Worm (Caenorhabditis elegans) whole organism, young adult: ENCODE measurements around the gene sbt-1.

Experiments used
- B0019.2 ChIP-seq: fragments of 200-800 bp; sonication (Bioruptor generic); conservative IDR thresholded peaks from 2 replicates; pipeline ENCODE4 v1.3.6; 2022; ENCODE audit warnings: missing genetic modification reagents, missing genetic modification characterization, missing compliant biosample characterization
- B0336.3 ChIP-seq: fragments of 200-800 bp; sonication (Bioruptor generic); IDR thresholded peaks from 2 replicates; pipeline ENCODE4 v1.3.6; 2022; ENCODE audit warnings: missing genetic modification characterization, missing compliant biosample characterization
- C06A6.2 ChIP-seq: fragments of 200-800 bp; sonication (Bioruptor generic); conservative IDR thresholded peaks from 2 replicates; pipeline ENCODE4 v1.3.6; 2022; ENCODE audit warnings: missing genetic modification characterization, missing compliant biosample characterization
- C17E4.6 ChIP-seq: fragments of 200-800 bp; sonication (Bioruptor generic); IDR thresholded peaks from 2 replicates; pipeline ENCODE4 v1.3.6; 2022; ENCODE audit warnings: missing genetic modification reagents, missing genetic modification characterization, missing compliant biosample characterization
- F52B5.7 ChIP-seq: sonication (generic microtip); optimal IDR thresholded peaks from 2 replicates; lab custom pipeline; 2016; ENCODE audit warnings: mild to moderate bottlenecking, missing genetic modification characterization, missing compliant biosample characterization
- F57C9.4 ChIP-seq: sonication (generic microtip); optimal IDR thresholded peaks from 2 replicates; lab custom pipeline; 2017; ENCODE audit warnings: mild to moderate bottlenecking, missing genetic modification characterization, missing compliant biosample characterization
- Y56A3A.18 ChIP-seq: fragments of 200-800 bp; sonication (Bioruptor generic); IDR thresholded peaks from 2 replicates; pipeline ENCODE4 v1.3.6; 2022; ENCODE audit warnings: missing genetic modification reagents, missing genetic modification characterization, missing compliant biosample characterization
- Y79H2A.3 ChIP-seq: fragments of 200-800 bp; sonication (Bioruptor generic); conservative IDR thresholded peaks from 2 replicates; pipeline ENCODE4 v1.3.6; 2022; ENCODE audit warnings: missing genetic modification reagents, missing genetic modification characterization, missing compliant biosample characterization
- ZK185.1 ChIP-seq: sonication (generic microtip); optimal IDR thresholded peaks from 2 replicates; lab custom pipeline; 2016; ENCODE audit warnings: mild to moderate bottlenecking, missing genetic modification characterization, missing compliant biosample characterization; ENCODE audit not compliant: poor library complexity, severe bottlenecking
- aptf-2 ChIP-seq: fragments of 200-800 bp; sonication (Bioruptor generic); conservative IDR thresholded peaks from 2 replicates; pipeline ENCODE4 v1.3.6; 2022; ENCODE audit warnings: missing genetic modification reagents, missing genetic modification characterization, missing compliant biosample characterization
- attf-5 ChIP-seq: fragments of 200-800 bp; sonication (Bioruptor generic); optimal IDR thresholded peaks from 2 replicates; lab custom pipeline; 2018; ENCODE audit warnings: mild to moderate bottlenecking, missing genetic modification characterization, missing compliant biosample characterization
- ccch-3 ChIP-seq: fragments of 200-800 bp; sonication (Bioruptor generic); optimal IDR thresholded peaks from 2 replicates; lab custom pipeline; 2018; ENCODE audit warnings: mild to moderate bottlenecking, missing genetic modification characterization, missing compliant biosample characterization
- cebp-1 ChIP-seq, 2 experiments: fragments of 200-800 bp in 1 of 2; sonication (Bioruptor generic) in 1 of 2; sonication (generic microtip) in 1 of 2; IDR thresholded peaks in 1 of 2; optimal IDR thresholded peaks in 1 of 2; 2 replicates each; pipeline versions ENCODE4 v1.3.6 to Lab custom; 2017 to 2022; ENCODE audit warnings: missing compliant biosample characterization in 2 of 2, missing genetic modification characterization in 2 of 2, mild to moderate bottlenecking in 1 of 2, missing genetic modification reagents in 1 of 2, moderate library complexity in 1 of 2
- ceh-58 ChIP-seq: fragments of 200-800 bp; sonication (Bioruptor generic); IDR thresholded peaks from 2 replicates; pipeline ENCODE4 v1.3.6; 2022; ENCODE audit warnings: missing genetic modification characterization, missing compliant biosample characterization
- chd-7 ChIP-seq: sonication (generic microtip); optimal IDR thresholded peaks from 2 replicates; lab custom pipeline; 2016; ENCODE audit warnings: mild to moderate bottlenecking, missing genetic modification characterization, moderate library complexity, missing compliant biosample characterization
- dox-1 ChIP-seq: fragments of 200-800 bp; sonication (Bioruptor generic); IDR thresholded peaks from 2 replicates; pipeline ENCODE4 v1.3.6; 2022; ENCODE audit warnings: missing genetic modification reagents, missing genetic modification characterization, missing compliant biosample characterization
- egl-18 ChIP-seq: fragments of 200-800 bp; sonication (Bioruptor generic); IDR thresholded peaks from 2 replicates; pipeline ENCODE4 v1.3.6; 2022; ENCODE audit warnings: missing genetic modification reagents, missing genetic modification characterization, missing compliant biosample characterization
- egl-44 ChIP-seq: fragments of 200-800 bp; sonication (Bioruptor generic); IDR thresholded peaks from 2 replicates; pipeline ENCODE4 v1.3.6; 2022; ENCODE audit warnings: missing genetic modification reagents, missing genetic modification characterization, missing compliant biosample characterization
- ekl-4 ChIP-seq: fragments of 200-800 bp; sonication (Bioruptor generic); IDR thresholded peaks from 2 replicates; pipeline ENCODE4 v1.3.6; 2022; ENCODE audit warnings: missing genetic modification reagents, missing genetic modification characterization, missing compliant biosample characterization
- ets-4 ChIP-seq: fragments of 200-800 bp; sonication (Bioruptor generic); optimal IDR thresholded peaks from 2 replicates; lab custom pipeline; 2018; ENCODE audit warnings: mild to moderate bottlenecking, missing genetic modification characterization, missing compliant biosample characterization
- hlh-26 ChIP-seq: fragments of 200-800 bp; sonication (Bioruptor generic); conservative IDR thresholded peaks from 2 replicates; pipeline ENCODE4 v1.3.6; 2022; ENCODE audit warnings: missing genetic modification reagents, missing genetic modification characterization, missing compliant biosample characterization
- hmg-1.2 ChIP-seq: fragments of 200-800 bp; sonication (Bioruptor generic); IDR thresholded peaks from 2 replicates; pipeline ENCODE4 v1.3.6; 2022; ENCODE audit warnings: missing genetic modification reagents, missing genetic modification characterization, missing compliant biosample characterization
- lag-1 ChIP-seq: fragments of 200-800 bp; sonication (Bioruptor generic); IDR thresholded peaks from 2 replicates; pipeline ENCODE4 v1.3.6; 2022; ENCODE audit warnings: missing genetic modification reagents, missing genetic modification characterization, missing compliant biosample characterization
- let-607 ChIP-seq, 2 experiments: fragments of 200-800 bp in 1 of 2; sonication (Bioruptor generic) in 1 of 2; sonication (generic microtip) in 1 of 2; optimal IDR thresholded peaks; 2 replicates each; lab custom pipeline; 2016 to 2018; ENCODE audit warnings: mild to moderate bottlenecking in 2 of 2, missing compliant biosample characterization in 2 of 2, missing genetic modification characterization in 2 of 2, moderate library complexity in 2 of 2, missing genotype in 1 of 2
- lin-26 ChIP-seq: fragments of 200-800 bp; sonication (Bioruptor generic); IDR thresholded peaks from 2 replicates; pipeline ENCODE4 v1.3.6; 2022; ENCODE audit warnings: missing genetic modification reagents, missing genetic modification characterization, missing compliant biosample characterization
- lin-40 ChIP-seq: sonication (generic microtip); optimal IDR thresholded peaks from 2 replicates; lab custom pipeline; 2016; ENCODE audit warnings: missing genetic modification characterization, mild to moderate bottlenecking, missing compliant biosample characterization, missing genotype, missing genetic modification reagents
- madf-3 ChIP-seq: fragments of 200-800 bp; sonication (Bioruptor generic); IDR thresholded peaks from 2 replicates; pipeline ENCODE4 v1.3.6; 2022; ENCODE audit warnings: missing genetic modification reagents, missing genetic modification characterization, missing compliant biosample characterization
- madf-8 ChIP-seq: fragments of 200-800 bp; sonication (Bioruptor generic); conservative IDR thresholded peaks from 2 replicates; pipeline ENCODE4 v1.3.6; 2022; ENCODE audit warnings: missing genetic modification reagents, missing genetic modification characterization, missing compliant biosample characterization
- mes-4 ChIP-seq: sonication (generic microtip); optimal IDR thresholded peaks from 2 replicates; lab custom pipeline; 2016; ENCODE audit warnings: missing genotype, missing genetic modification characterization, missing compliant biosample characterization
- mxl-1 ChIP-seq: sonication (generic microtip); optimal IDR thresholded peaks from 2 replicates; lab custom pipeline; 2016; ENCODE audit warnings: missing genetic modification characterization, missing compliant biosample characterization
- nhr-80 ChIP-seq: sonication (generic microtip); optimal IDR thresholded peaks from 2 replicates; lab custom pipeline; 2016; ENCODE audit warnings: missing genetic modification characterization, missing compliant biosample characterization
- pbrm-1 ChIP-seq: fragments of 200-800 bp; sonication (Bioruptor generic); IDR thresholded peaks from 2 replicates; pipeline ENCODE4 v1.3.6; 2022; ENCODE audit warnings: missing genetic modification reagents, missing genetic modification characterization, missing compliant biosample characterization
- pha-4 ChIP-seq: fragments of 150-350 bp; sonication (generic microtip); optimal IDR thresholded peaks from 2 replicates; lab custom pipeline; 2014; ENCODE audit warnings: missing biosample characterization, missing genetic modification reagents, missing genetic modification characterization
- snpc-4 ChIP-seq, 5 experiments: fragments of 150-350 bp in 1 of 5; sonication (generic microtip) in 4 of 5; optimal IDR thresholded peaks; 2 replicates each; lab custom pipeline; 2014 to 2018; ENCODE audit warnings: missing genetic modification characterization in 5 of 5, missing biosample characterization in 3 of 5, antibody characterized with exemption in 2 of 5, mild to moderate bottlenecking in 2 of 5, missing compliant biosample characterization in 2 of 5, missing genotype in 2 of 5, moderate library complexity in 2 of 5, missing genetic modification reagents in 1 of 5
- unc-62 ChIP-seq: fragments of 150-350 bp; optimal IDR thresholded peaks from 2 replicates; lab custom pipeline; 2014; ENCODE audit warnings: missing biosample characterization, missing genetic modification reagents, missing genetic modification characterization
- zim-3 ChIP-seq: sonication (generic microtip); optimal IDR thresholded peaks from 2 replicates; lab custom pipeline; 2017; ENCODE audit warnings: mild to moderate bottlenecking, missing genetic modification characterization, moderate library complexity, missing compliant biosample characterization
- ztf-26 ChIP-seq: sonication (generic microtip); optimal IDR thresholded peaks from 2 replicates; lab custom pipeline; 2017; ENCODE audit warnings: missing genetic modification characterization, missing compliant biosample characterization

Gene sbt-1

ce11 chrV:20831867-20832266 lies 3.2 kb upstream of the sbt-1 start:
- TF ChIP-seq Y56A3A.18 (GFP tag; lab: Robert Waterston, UW) = no peak
- peak; percentile 2 for TF ChIP-seq pha-4 (tag; lab: Kevin White, UChicago)
- TF ChIP-seq cebp-1 (GFP tag; IDR thresholded peaks at IDR 0.05; lab: Robert Waterston, UW) = no peak
- TF ChIP-seq cebp-1 (tag; optimal IDR thresholded peaks at IDR 0.05; lab: Kevin White, UChicago) = peak; percentile 46
- TF ChIP-seq madf-3 = no peak
- TF ChIP-seq hmg-1.2 (GFP tag; lab: Robert Waterston, UW) = peak; percentile 84
- TF ChIP-seq ceh-58 (GFP tag; lab: Robert Waterston, UW) = no peak
- peak; percentile 57 for TF ChIP-seq attf-5 (GFP tag; lab: Kevin White, UChicago)
- no peak for TF ChIP-seq F52B5.7
- TF ChIP-seq lag-1 (GFP tag; lab: Robert Waterston, UW) = no peak
- TF ChIP-seq C06A6.2 (GFP tag; lab: Robert Waterston, UW) = no peak
- TF ChIP-seq F57C9.4 (tag; lab: Kevin White, UChicago) = no peak
- TF ChIP-seq ccch-3 (GFP tag; lab: Kevin White, UChicago) = no peak
- TF ChIP-seq C17E4.6 (GFP tag; lab: Robert Waterston, UW) = no peak
- peak; percentile 7 for TF ChIP-seq ets-4
- TF ChIP-seq B0019.2 (GFP tag; lab: Robert Waterston, UW) = no peak
- TF ChIP-seq dox-1 (GFP tag; lab: Robert Waterston, UW) = peak; percentile 78
- no peak for TF ChIP-seq mxl-1 (tag; lab: Kevin White, UChicago)
- no peak for TF ChIP-seq hlh-26 (GFP tag; lab: Robert Waterston, UW)
- no peak for TF ChIP-seq madf-8 (GFP tag; lab: Robert Waterston, UW)
- TF ChIP-seq nhr-80 (tag; lab: Kevin White, UChicago) = peak; percentile 97
- no peak for TF ChIP-seq snpc-4 (GFP tag; optimal IDR thresholded peaks at IDR 0.05; lab: Kevin White, UChicago)
- TF ChIP-seq snpc-4 (tag; optimal IDR thresholded peaks at IDR 0.05; lab: Kevin White, UChicago) = peak in 1 of 4 experiments; percentile 13
- no peak for TF ChIP-seq zim-3 (tag; lab: Kevin White, UChicago)
- no peak for TF ChIP-seq egl-18
- TF ChIP-seq ZK185.1 (tag; lab: Kevin White, UChicago) = peak; percentile 17

ce11 chrV:20830409-20830808 lies 1.7 kb upstream of the sbt-1 start:
- TF ChIP-seq ekl-4 (GFP tag; lab: Robert Waterston, UW) = no peak
- TF ChIP-seq egl-44 (GFP tag; lab: Robert Waterston, UW) = no peak
- TF ChIP-seq unc-62 (GFP tag; lab: Kevin White, UChicago) = no peak
- no peak for TF ChIP-seq B0336.3 (GFP tag; lab: Robert Waterston, UW)
- TF ChIP-seq let-607 (tag; optimal IDR thresholded peaks at IDR 0.05; lab: Kevin White, UChicago) = peak; percentile 70 to 89
- no peak for TF ChIP-seq Y79H2A.3 (GFP tag; lab: Robert Waterston, UW)
- TF ChIP-seq dox-1 (GFP tag; lab: Robert Waterston, UW) = no peak
- TF ChIP-seq F52B5.7 = no peak
- peak; percentile 29 for TF ChIP-seq nhr-80 (tag; lab: Kevin White, UChicago)
- no peak for TF ChIP-seq chd-7
- no peak for TF ChIP-seq ztf-26
- no peak for TF ChIP-seq pbrm-1
- TF ChIP-seq mes-4 (tag; lab: Kevin White, UChicago) = no peak
- TF ChIP-seq lin-26 (GFP tag; lab: Robert Waterston, UW) = no peak

DNA sequence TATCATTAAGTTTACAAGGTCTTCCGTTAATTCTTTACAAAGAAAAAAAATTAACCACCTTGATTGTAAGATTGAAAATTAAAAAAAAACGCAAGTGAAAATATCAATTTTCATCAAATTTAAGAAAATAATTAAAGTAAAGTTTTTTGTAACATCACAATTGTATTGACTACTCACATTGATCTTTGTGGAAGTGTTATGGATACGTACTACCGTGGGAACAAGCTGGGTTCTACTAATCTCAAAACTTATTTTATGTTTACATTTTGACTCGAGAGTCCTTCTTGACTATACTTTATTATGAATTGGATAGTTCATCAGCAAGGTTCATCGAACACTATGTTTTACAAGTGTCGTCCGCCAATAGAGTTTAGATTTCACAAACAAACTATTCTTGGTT lies 830 bp upstream of the sbt-1 start, which contains the start of gene num-1:
num-1 (plus strand) TSS at position 301 of the 400 bp plus-strand sequence.
- TF ChIP-seq lin-40 (tag; lab: Kevin White, UChicago) = no peak
- no peak for TF ChIP-seq aptf-2 (GFP tag; lab: Robert Waterston, UW)
- no peak for TF ChIP-seq mxl-1 (tag; lab: Kevin White, UChicago)
